Worm (Caenorhabditis elegans): ENCODE results near the gene madd-3.

DNA sequence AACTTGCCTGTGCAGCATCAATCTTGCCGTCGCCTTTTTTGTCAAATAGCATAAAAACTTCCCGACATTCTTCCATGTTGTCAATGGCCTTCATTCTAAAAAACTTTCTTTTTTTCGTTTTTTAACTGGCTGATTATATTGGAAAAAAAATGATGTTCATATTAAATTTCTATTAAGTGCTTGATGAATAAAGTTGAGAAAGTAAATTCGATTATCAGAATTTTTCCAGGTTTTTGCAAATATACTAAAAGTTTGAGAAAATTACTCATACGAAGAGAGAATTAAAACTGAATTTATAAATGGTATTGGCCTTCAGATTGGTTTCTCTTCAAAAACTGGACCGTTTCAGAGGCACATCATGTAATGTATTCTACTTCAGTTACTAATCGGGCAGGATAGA is 49.9 kb downstream of the madd-3 start, which contains the start of gene mlc-6:
- no peak for TF ChIP-seq nhr-28 (tag; optimal IDR thresholded peaks at IDR 0.05)
- TF ChIP-seq aly-2 (tag; optimal IDR thresholded peaks at IDR 0.05): no peak
- no peak for TF ChIP-seq nhr-237 (tag; optimal IDR thresholded peaks at IDR 0.05)
- no peak for TF ChIP-seq snpc-4 (tag; optimal IDR thresholded peaks at IDR 0.05)
- no peak for TF ChIP-seq fkh-10 (GFP tag; optimal IDR thresholded peaks at IDR 0.05)
- TF ChIP-seq fos-1 (tag; optimal IDR thresholded peaks at IDR 0.05): no peak
- TF ChIP-seq nhr-76 (tag; optimal IDR thresholded peaks at IDR 0.05): no peak
- TF ChIP-seq ama-1 (optimal IDR thresholded peaks at IDR 0.05): no peak
- no peak for TF ChIP-seq nhr-12 (tag; optimal IDR thresholded peaks at IDR 0.05)
- no peak for TF ChIP-seq jun-1 (tag; optimal IDR thresholded peaks at IDR 0.05)
- TF ChIP-seq elt-3 (tag; optimal IDR thresholded peaks at IDR 0.05): no peak

Measured in whole organism, L3 larva.